Worm (Caenorhabditis elegans) whole organism, L3 larva: ENCODE measurements around the gene rps-18.

ENCODE experiments used
- R02D3.7 ChIP-seq: fragments of 150-350 bp; optimal IDR thresholded peaks from 2 replicates; lab custom pipeline; 2014; ENCODE audit warnings: missing biosample characterization, missing genetic modification characterization
- elt-1 ChIP-seq: fragments of 150-350 bp; optimal IDR thresholded peaks from 2 replicates; lab custom pipeline; 2014; ENCODE audit warnings: missing biosample characterization, missing genetic modification characterization
- hmg-11 ChIP-seq: sonication (generic microtip); optimal IDR thresholded peaks from 2 replicates; lab custom pipeline; 2016; ENCODE audit warnings: missing genetic modification characterization, missing compliant biosample characterization
- nfya-1 ChIP-seq: sonication (generic microtip); optimal IDR thresholded peaks from 2 replicates; lab custom pipeline; 2017; ENCODE audit warnings: missing genetic modification characterization, mild to moderate bottlenecking, missing compliant biosample characterization, antibody characterized with exemption, moderate library complexity; ENCODE audit not compliant: insufficient read depth
- nhr-23 ChIP-seq: fragments of 150-350 bp; optimal IDR thresholded peaks from 2 replicates; lab custom pipeline; 2014; ENCODE audit warnings: missing biosample characterization, missing genetic modification reagents, missing genetic modification characterization
- nhr-237 ChIP-seq: fragments of 150-350 bp; optimal IDR thresholded peaks from 2 replicates; lab custom pipeline; 2014; ENCODE audit warnings: missing biosample characterization, missing genetic modification characterization
- pha-4 ChIP-seq: fragments of 150-350 bp; optimal IDR thresholded peaks from 2 replicates; lab custom pipeline; 2014; ENCODE audit warnings: missing biosample characterization, missing genetic modification reagents, missing genetic modification characterization
- skn-1 ChIP-seq: fragments of 150-350 bp; optimal IDR thresholded peaks from 2 replicates; lab custom pipeline; 2014; ENCODE audit warnings: missing biosample characterization, missing genetic modification characterization
- snpc-4 ChIP-seq: fragments of 150-350 bp; optimal IDR thresholded peaks from 2 replicates; lab custom pipeline; 2014; ENCODE audit warnings: missing biosample characterization, missing genetic modification characterization
- unc-62 ChIP-seq: fragments of 150-350 bp; sonication (generic microtip); optimal IDR thresholded peaks from 4 replicates; lab custom pipeline; 2014; ENCODE audit warnings: missing biosample characterization, missing genetic modification reagents, missing genetic modification characterization
- zag-1 ChIP-seq: fragments of 150-350 bp; optimal IDR thresholded peaks from 2 replicates; lab custom pipeline; 2014; ENCODE audit warnings: missing biosample characterization, missing genetic modification characterization
- ztf-11 ChIP-seq: fragments of 150-350 bp; optimal IDR thresholded peaks from 2 replicates; lab custom pipeline; 2014; ENCODE audit warnings: missing biosample characterization, missing genetic modification characterization
- ztf-4 ChIP-seq: fragments of 150-350 bp; optimal IDR thresholded peaks from 2 replicates; lab custom pipeline; 2014; ENCODE audit warnings: missing biosample characterization, missing genetic modification characterization

ce11 chrIV:14792602-14793232 is 32.8 kb upstream of the rps-18 start, which contains the start of gene gdi-1:
- TF ChIP-seq ztf-4 (tag; lab: Kevin White, UChicago) (no peak), nhr-23 (peak; percentile 4), unc-62 (GFP tag; lab: Kevin White, UChicago) (no peak), pha-4 (tag; lab: Kevin White, UChicago) (no peak), elt-1 (tag; lab: Kevin White, UChicago) (no peak), nhr-237 (no peak), snpc-4 (tag; lab: Kevin White, UChicago) (no peak), skn-1 (no peak), nfya-1 (no peak), R02D3.7 (tag; lab: Kevin White, UChicago) (no peak), hmg-11 (no peak), ztf-11 (tag; lab: Kevin White, UChicago) (no peak), zag-1 (tag; lab: Kevin White, UChicago) (no peak)
